Worm (Caenorhabditis elegans): ENCODE measurements around the gene T28D9.16.

The T28D9.16 gene

ce11 chrII:6475180-6475737, at the start of gene T28D9.16:
T28D9.16 (plus strand) TSS chrII:6475687.
- TF ChIP-seq nhr-84 (tag; optimal IDR thresholded peaks at IDR 0.05), result no peak
- no peak for TF ChIP-seq unc-86 (tag; optimal IDR thresholded peaks at IDR 0.05)
- TF ChIP-seq skn-1 (tag; optimal IDR thresholded peaks at IDR 0.05), result no peak
- TF ChIP-seq nhr-71 (tag; optimal IDR thresholded peaks at IDR 0.05), result no peak
- TF ChIP-seq sptf-1 (tag; optimal IDR thresholded peaks at IDR 0.05), result no peak
- TF ChIP-seq fkh-8 (tag; optimal IDR thresholded peaks at IDR 0.05), result no peak

- TF ChIP-seq ceh-63 (GFP tag; optimal IDR thresholded peaks at IDR 0.05), result no peak
- TF ChIP-seq blmp-1 (tag; optimal IDR thresholded peaks at IDR 0.05), result no peak
- TF ChIP-seq lin-35 (GFP tag; optimal IDR thresholded peaks at IDR 0.05), result no peak
- TF ChIP-seq aly-2 (tag; optimal IDR thresholded peaks at IDR 0.05), result no peak
- no peak for TF ChIP-seq nhr-20 (tag; optimal IDR thresholded peaks at IDR 0.05)
- no peak for TF ChIP-seq nhr-76 (tag; optimal IDR thresholded peaks at IDR 0.05)
- no peak for TF ChIP-seq C04F5.9 (tag; optimal IDR thresholded peaks at IDR 0.05)
- TF ChIP-seq ceh-82 (tag; optimal IDR thresholded peaks at IDR 0.05), result no peak
- no peak for TF ChIP-seq nhr-90 (tag; optimal IDR thresholded peaks at IDR 0.05; ENCODE audit: poor library complexity)
- no peak for TF ChIP-seq xbp-1 (tag; optimal IDR thresholded peaks at IDR 0.05)
- no peak for TF ChIP-seq vab-15 (tag; optimal IDR thresholded peaks at IDR 0.05)
- no peak for TF ChIP-seq swsn-7 (tag; optimal IDR thresholded peaks at IDR 0.05)
- no peak for TF ChIP-seq rnt-1 (tag; optimal IDR thresholded peaks at IDR 0.05)
- no peak for TF ChIP-seq efl-1 (optimal IDR thresholded peaks at IDR 0.05)
- no peak for TF ChIP-seq efl-1 (GFP tag; optimal IDR thresholded peaks at IDR 0.05 in 1 of 2)
- no peak for TF ChIP-seq snpc-4 (tag; optimal IDR thresholded peaks at IDR 0.05)
Observed at ce11 chrII:6425993-6426392, 49.5 kb upstream of the T28D9.16 start, which contains the start of gene col-75. col-75 (plus strand) TSS chrII:6426293.

- TF ChIP-seq irx-1 (tag; optimal IDR thresholded peaks at IDR 0.05), result no peak
- no peak for TF ChIP-seq lin-15B (tag; optimal IDR thresholded peaks at IDR 0.05)
- no peak for TF ChIP-seq unc-98 (GFP tag; IDR thresholded peaks at IDR 0.05)
- no peak for TF ChIP-seq C34B4.2 (tag; optimal IDR thresholded peaks at IDR 0.05)
- no peak for TF ChIP-seq lin-39 (tag; optimal IDR thresholded peaks at IDR 0.05)
- TF ChIP-seq ztf-11 (tag; optimal IDR thresholded peaks at IDR 0.05), result peak in 1 of 2 experiments; percentile 0
Observed at ce11 chrII:6436845-6437244, 38.6 kb upstream of the T28D9.16 start.

ce11 chrII:6441128-6441527, 34.4 kb upstream of the T28D9.16 start, which contains the start of gene cutl-16:
cutl-16 (plus strand) TSS chrII:6441428.
- TF ChIP-seq egl-13 (tag; optimal IDR thresholded peaks at IDR 0.05) (no peak), unc-98 (GFP tag; IDR thresholded peaks at IDR 0.05) (no peak), sptf-1 (tag; optimal IDR thresholded peaks at IDR 0.05) (no peak), dpl-1 (GFP tag; optimal IDR thresholded peaks at IDR 0.05) (no peak), F16B12.6 (tag; optimal IDR thresholded peaks at IDR 0.05) (no peak), hlh-17 (GFP tag; optimal IDR thresholded peaks at IDR 0.05; ENCODE audit: borderline replicate concordance) (no peak), nhr-11 (tag; optimal IDR thresholded peaks at IDR 0.05) (no peak), lin-15B (tag; optimal IDR thresholded peaks at IDR 0.05) (no peak), mef-2 (tag; optimal IDR thresholded peaks at IDR 0.05) (no peak), mdl-1 (tag; optimal IDR thresholded peaks at IDR 0.05) (no peak), ceh-82 (tag; optimal IDR thresholded peaks at IDR 0.05) (no peak), dsc-1 (tag; optimal IDR thresholded peaks at IDR 0.05) (no peak), nhr-47 (tag; optimal IDR thresholded peaks at IDR 0.05) (no peak), nhr-19 (GFP tag; conservative IDR thresholded peaks at IDR 0.05) (no peak), nhr-28 (tag; optimal IDR thresholded peaks at IDR 0.05) (no peak), tbx-2 (tag; optimal IDR thresholded peaks at IDR 0.05) (no peak), mep-1 (tag; optimal IDR thresholded peaks at IDR 0.05) (no peak)

All from whole organism, L1 larva.